Fruit fly (Drosophila melanogaster) whole organism, embryonic: ENCODE data around the gene CG44385.

Source experiments
- CG10462 ChIP-seq: fragments of 200-800 bp; sonication (Bioruptor generic); optimal IDR thresholded peaks from 2 replicates; lab custom pipeline; 2016; ENCODE audit warnings: missing biosample characterization, missing genetic modification characterization
- CG12104 ChIP-seq: fragments of 200-800 bp; sonication (Bioruptor generic); optimal IDR thresholded peaks from 3 replicates; lab custom pipeline; 2016; ENCODE audit warnings: missing biosample characterization, missing genetic modification characterization
- CG13775 ChIP-seq: fragments of 200-800 bp; sonication (Bioruptor generic); optimal IDR thresholded peaks from 3 replicates; lab custom pipeline; 2017; ENCODE audit warnings: missing biosample characterization, mild to moderate bottlenecking, missing genetic modification characterization
- CG14965 ChIP-seq: fragments of 200-800 bp; sonication (Bioruptor generic); optimal IDR thresholded peaks from 2 replicates; lab custom pipeline; 2016; ENCODE audit warnings: missing biosample characterization, missing genetic modification characterization, borderline replicate concordance
- CG17829 ChIP-seq: fragments of 200-800 bp; optimal IDR thresholded peaks from 2 replicates; lab custom pipeline; 2019; ENCODE audit warnings: missing biosample characterization, mild to moderate bottlenecking, missing genetic modification characterization, moderate library complexity
- CG1792 ChIP-seq: fragments of 200-800 bp; sonication (Bioruptor generic); optimal IDR thresholded peaks from 2 replicates; lab custom pipeline; 2016; ENCODE audit warnings: missing biosample characterization, missing genetic modification characterization
- CG1832 ChIP-seq: fragments of 200-800 bp; sonication (Bioruptor generic); optimal IDR thresholded peaks from 2 replicates; lab custom pipeline; 2017; ENCODE audit warnings: missing biosample characterization, mild to moderate bottlenecking, missing genetic modification characterization, inconsistent platforms
- CG2116 ChIP-seq: fragments of 200-800 bp; sonication (Bioruptor generic); optimal IDR thresholded peaks from 3 replicates; lab custom pipeline; 2018; ENCODE audit warnings: missing biosample characterization, mild to moderate bottlenecking, missing genetic modification characterization
- CG2712 ChIP-seq: fragments of 200-800 bp; optimal IDR thresholded peaks from 3 replicates; lab custom pipeline; 2019; ENCODE audit warnings: missing biosample characterization, mild to moderate bottlenecking, missing genetic modification characterization, moderate library complexity
- CG30403 ChIP-seq: fragments of 200-800 bp; sonication (Bioruptor generic); optimal IDR thresholded peaks from 3 replicates; lab custom pipeline; 2016; ENCODE audit warnings: missing biosample characterization, missing genetic modification characterization
- CG3065 ChIP-seq: fragments of 200-800 bp; sonication (Bioruptor generic); optimal IDR thresholded peaks from 2 replicates; lab custom pipeline; 2016; ENCODE audit warnings: missing biosample characterization, missing genetic modification characterization
- CG31224 ChIP-seq: fragments of 200-800 bp; sonication (Bioruptor generic); IDR thresholded peaks from 2 replicates; pipeline ENCODE4 v1.3.6; 2022; ENCODE audit warnings: missing biosample characterization, missing genetic modification characterization
- CG31441 ChIP-seq: fragments of 200-800 bp; sonication (Bioruptor generic); IDR thresholded peaks from 2 replicates; pipeline ENCODE4 v1.3.6; 2022; ENCODE audit warnings: missing biosample characterization, missing genetic modification characterization
- CG3995 ChIP-seq: fragments of 200-800 bp; sonication (Bioruptor generic); optimal IDR thresholded peaks from 3 replicates; lab custom pipeline; 2016; ENCODE audit warnings: missing biosample characterization, missing genetic modification characterization
- CG6175 ChIP-seq: fragments of 200-800 bp; sonication (Bioruptor generic); IDR thresholded peaks from 3 replicates; pipeline ENCODE4 v1.3.6; 2022; ENCODE audit warnings: missing biosample characterization, missing genetic modification characterization
- CG7357 ChIP-seq: fragments of 200-800 bp; sonication (Bioruptor generic); IDR thresholded peaks from 3 replicates; pipeline ENCODE4 v1.3.6; 2022; ENCODE audit warnings: missing biosample characterization, missing genetic modification characterization
- CG7786 ChIP-seq: fragments of 200-800 bp; sonication (Bioruptor generic); optimal IDR thresholded peaks from 2 replicates; lab custom pipeline; 2016; ENCODE audit warnings: missing biosample characterization, missing genetic modification characterization
- CG7839 ChIP-seq: fragments of 200-800 bp; sonication (Bioruptor generic); optimal IDR thresholded peaks from 3 replicates; lab custom pipeline; 2018; ENCODE audit warnings: missing biosample characterization, mild to moderate bottlenecking, missing genetic modification characterization, moderate library complexity
- CG7963 ChIP-seq: fragments of 200-800 bp; sonication (Bioruptor generic); IDR thresholded peaks from 3 replicates; pipeline ENCODE4 v1.3.6; 2022; ENCODE audit warnings: missing biosample characterization, missing genetic modification characterization; ENCODE audit not compliant: partially characterized antibody
- CG8089 ChIP-seq: fragments of 200-800 bp; sonication (Bioruptor generic); optimal IDR thresholded peaks from 3 replicates; lab custom pipeline; 2016; ENCODE audit warnings: missing biosample characterization, missing genetic modification characterization
- Dll ChIP-seq: fragments of 200-800 bp; sonication (Bioruptor generic); IDR thresholded peaks from 4 replicates; pipeline ENCODE4 v1.3.6; 2022; ENCODE audit warnings: missing biosample characterization, missing genetic modification characterization; ENCODE audit not compliant: partially characterized antibody
- Doc2 ChIP-seq: fragments of 200-800 bp; sonication (Bioruptor generic); IDR thresholded peaks from 2 replicates; pipeline ENCODE4 v1.3.6; 2022; ENCODE audit warnings: missing biosample characterization, missing genetic modification characterization
- E2f1 ChIP-seq: fragments of 200-800 bp; sonication (Bioruptor generic); IDR thresholded peaks from 2 replicates; pipeline ENCODE4 v1.3.6; 2022; ENCODE audit warnings: missing biosample characterization, missing genetic modification characterization
- HHEX ChIP-seq: fragments of 200-800 bp; sonication (Bioruptor generic); optimal IDR thresholded peaks from 3 replicates; lab custom pipeline; 2017; ENCODE audit warnings: missing biosample characterization, mild to moderate bottlenecking, missing genetic modification characterization, missing genetic modification reagents
- HLH4C ChIP-seq: fragments of 200-800 bp; sonication (Bioruptor generic); IDR thresholded peaks from 3 replicates; pipeline ENCODE4 v1.3.6; 2022; ENCODE audit warnings: missing biosample characterization, missing genetic modification characterization; ENCODE audit not compliant: partially characterized antibody
- HmgZ ChIP-seq: fragments of 200-800 bp; sonication (Bioruptor generic); optimal IDR thresholded peaks from 2 replicates; lab custom pipeline; 2018; ENCODE audit warnings: missing biosample characterization, mild to moderate bottlenecking, missing genetic modification characterization
- Lpt ChIP-seq: fragments of >200 bp; optimal IDR thresholded peaks from 2 replicates; lab custom pipeline; 2018; ENCODE audit warnings: missing biosample characterization, missing genetic modification characterization
- Max ChIP-seq: fragments of 200-800 bp; sonication (Bioruptor generic); optimal IDR thresholded peaks from 2 replicates; lab custom pipeline; 2016; ENCODE audit warnings: missing biosample characterization, mild to moderate bottlenecking, missing genetic modification characterization
- Poxn ChIP-seq: fragments of 200-800 bp; sonication (Bioruptor generic); IDR thresholded peaks from 2 replicates; pipeline ENCODE4 v1.3.6; 2022; ENCODE audit warnings: missing biosample characterization, missing genetic modification characterization
- Ptx1 ChIP-seq: fragments of 200-800 bp; sonication (Bioruptor generic); IDR thresholded peaks from 2 replicates; pipeline ENCODE4 v1.3.6; 2022; ENCODE audit warnings: missing biosample characterization, missing genetic modification characterization
- Scr ChIP-seq: fragments of 200-800 bp; sonication (Bioruptor generic); IDR thresholded peaks from 2 replicates; pipeline ENCODE4 v1.3.6; 2022; ENCODE audit warnings: missing biosample characterization, missing genetic modification characterization; ENCODE audit not compliant: partially characterized antibody
- Sry-β ChIP-seq: fragments of 200-800 bp; sonication (Bioruptor generic); optimal IDR thresholded peaks from 2 replicates; lab custom pipeline; 2018; ENCODE audit warnings: missing biosample characterization, mild to moderate bottlenecking, missing genetic modification characterization, moderate library complexity
- Tbp ChIP-seq: fragments of >200 bp; optimal IDR thresholded peaks from 2 replicates; lab custom pipeline; 2018; ENCODE audit warnings: missing biosample characterization, missing genetic modification characterization
- crol ChIP-seq: fragments of 200-800 bp; sonication (Bioruptor generic); IDR thresholded peaks from 2 replicates; pipeline ENCODE4 v1.3.6; 2022; ENCODE audit warnings: missing biosample characterization, missing genetic modification characterization
- dimm ChIP-seq: fragments of 200-800 bp; sonication (Bioruptor generic); IDR thresholded peaks from 2 replicates; pipeline ENCODE4 v1.3.6; 2022; ENCODE audit warnings: missing biosample characterization, missing genetic modification characterization
- eyg ChIP-seq: fragments of 200-800 bp; sonication (Bioruptor generic); optimal IDR thresholded peaks from 3 replicates; lab custom pipeline; 2016; ENCODE audit warnings: missing biosample characterization, missing genetic modification characterization
- fru ChIP-seq: fragments of >200 bp; optimal IDR thresholded peaks from 2 replicates; lab custom pipeline; 2017
- gcm2 ChIP-seq: fragments of 200-800 bp; sonication (Bioruptor generic); optimal IDR thresholded peaks from 2 replicates; lab custom pipeline; 2016; ENCODE audit warnings: missing biosample characterization, missing genetic modification characterization
- gem ChIP-seq: fragments of 200-800 bp; sonication (Bioruptor generic); optimal IDR thresholded peaks from 2 replicates; lab custom pipeline; 2019; ENCODE audit warnings: missing biosample characterization, mild to moderate bottlenecking, missing genetic modification characterization, moderate library complexity
- her ChIP-seq: fragments of 200-800 bp; sonication (Bioruptor generic); optimal IDR thresholded peaks from 2 replicates; lab custom pipeline; 2016; ENCODE audit warnings: missing biosample characterization, missing genetic modification characterization
- ind ChIP-seq: fragments of 200-800 bp; sonication (Bioruptor generic); optimal IDR thresholded peaks from 3 replicates; lab custom pipeline; 2016; ENCODE audit warnings: missing biosample characterization, missing genetic modification characterization
- jumu ChIP-seq: fragments of 200-800 bp; sonication (Bioruptor generic); optimal IDR thresholded peaks from 3 replicates; lab custom pipeline; 2016; ENCODE audit warnings: missing biosample characterization, missing genetic modification characterization
- knrl ChIP-seq: fragments of 200-800 bp; sonication (Bioruptor generic); IDR thresholded peaks from 3 replicates; pipeline ENCODE4 v1.3.6; 2022; ENCODE audit warnings: missing biosample characterization, missing genetic modification characterization; ENCODE audit not compliant: partially characterized antibody
- mld ChIP-seq: fragments of 200-800 bp; sonication (Bioruptor generic); IDR thresholded peaks from 3 replicates; pipeline ENCODE4 v1.3.6; 2022; ENCODE audit warnings: missing biosample characterization, missing genetic modification characterization; ENCODE audit not compliant: partially characterized antibody
- nmo ChIP-seq: fragments of 200-800 bp; sonication (Bioruptor generic); optimal IDR thresholded peaks from 2 replicates; lab custom pipeline; 2018; ENCODE audit warnings: missing biosample characterization, mild to moderate bottlenecking, missing genetic modification characterization, moderate library complexity
- oc ChIP-seq: fragments of 200-800 bp; sonication (Bioruptor generic); optimal IDR thresholded peaks from 2 replicates; lab custom pipeline; 2018; ENCODE audit warnings: missing biosample characterization, mild to moderate bottlenecking, missing genetic modification characterization, moderate library complexity
- otp ChIP-seq: fragments of 200-800 bp; sonication (Bioruptor generic); IDR thresholded peaks from 3 replicates; pipeline ENCODE4, ENCODE4 v1.3.6; 2022; ENCODE audit warnings: missing biosample characterization, missing genetic modification characterization
- pb ChIP-seq: fragments of 200-800 bp; sonication (Bioruptor generic); optimal IDR thresholded peaks from 3 replicates; lab custom pipeline; 2016; ENCODE audit warnings: missing biosample characterization, missing genetic modification characterization
- sc ChIP-seq, 3 experiments: fragments of >200 bp in 2 of 3; fragments of 200-800 bp in 1 of 3; sonication (Bioruptor generic) in 1 of 3; optimal IDR thresholded peaks; 2 replicates in 2 of 3; 3 replicates in 1 of 3; lab custom pipeline; 2017; ENCODE audit warnings: mild to moderate bottlenecking in 1 of 3, missing biosample characterization in 1 of 3, missing genetic modification characterization in 1 of 3, missing genetic modification reagents in 1 of 3
- tap ChIP-seq: fragments of 200-800 bp; optimal IDR thresholded peaks from 3 replicates; lab custom pipeline; 2019; ENCODE audit warnings: missing biosample characterization, mild to moderate bottlenecking, missing genetic modification characterization, moderate library complexity
- z ChIP-seq: fragments of 200-800 bp; sonication (Bioruptor generic); IDR thresholded peaks from 3 replicates; pipeline ENCODE4 v1.3.6; 2022; ENCODE audit warnings: missing biosample characterization, missing genetic modification characterization
- zfh2 ChIP-seq: fragments of 200-800 bp; sonication (Bioruptor generic); optimal IDR thresholded peaks from 2 replicates; lab custom pipeline; 2016; ENCODE audit warnings: missing biosample characterization, missing genetic modification characterization

Gene CG44385

DNA sequence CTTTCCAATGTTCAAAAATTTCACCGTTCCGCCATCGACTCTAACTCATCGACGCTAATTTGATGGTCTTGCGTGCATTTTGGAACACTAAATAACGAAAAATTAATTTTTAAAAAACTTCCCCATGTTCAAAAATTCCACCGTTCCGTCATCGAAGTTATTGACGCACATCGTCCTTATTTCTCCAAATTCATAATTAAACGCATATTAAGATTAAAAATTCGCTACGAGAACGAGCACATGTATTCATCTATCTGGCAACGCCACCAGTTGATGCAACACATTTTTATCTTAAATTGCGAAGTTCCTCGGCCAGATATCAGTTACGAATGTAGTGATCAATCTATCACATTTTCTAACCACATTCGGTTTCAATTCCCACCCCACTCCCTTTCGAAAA is 17.0 kb upstream of the CG44385 start, which contains the start of gene Lint-1 (continued):
- TF ChIP-seq HLH4C (GFP tag; lab: Robert Waterston, UW) (no peak), CG13775 (GFP tag; lab: Kevin White, UChicago) (no peak), CG7839 (tag; lab: Kevin White, UChicago) (no peak), CG30403 (GFP tag; lab: Kevin White, UChicago) (peak; percentile 35), z (GFP tag; lab: Robert Waterston, UW) (no peak), E2f1 (GFP tag; lab: Robert Waterston, UW) (no peak), Max (peak; percentile 35), zfh2 (peak; percentile 12), fru (lab: Kevin White, UChicago) (no peak), Dll (GFP tag; lab: Robert Waterston, UW) (peak; percentile 47; the same call in 2 of the 4 replicates), her (GFP tag; lab: Kevin White, UChicago) (peak; percentile 11), CG7963 (GFP tag; lab: Robert Waterston, UW) (no peak), Tbp (GFP tag; lab: Kevin White, UChicago) (no peak), otp (GFP tag; lab: Robert Waterston, UW) (no peak), dimm (GFP tag; lab: Robert Waterston, UW) (no peak), eyg (GFP tag; lab: Kevin White, UChicago) (no peak), knrl (GFP tag; lab: Robert Waterston, UW) (peak; percentile 24; the same call in 1 of the 3 replicates), CG3995 (GFP tag; lab: Kevin White, UChicago) (peak; percentile 26), CG14965 (no peak), CG17829 (tag; lab: Kevin White, UChicago) (no peak), CG12104 (no peak), CG31441 (GFP tag; lab: Robert Waterston, UW) (no peak), HmgZ (no peak), CG1792 (GFP tag; lab: Kevin White, UChicago) (no peak), sc (optimal IDR thresholded peaks at IDR 0.05; lab: Kevin White, UChicago) (no peak), sc (GFP tag; optimal IDR thresholded peaks at IDR 0.05; lab: Kevin White, UChicago) (no peak), CG10462 (GFP tag; lab: Kevin White, UChicago) (no peak), CG8089 (GFP tag; lab: Kevin White, UChicago) (no peak), mld (GFP tag; lab: Robert Waterston, UW) (no peak), gem (tag; lab: Kevin White, UChicago) (peak; percentile 38), CG6175 (GFP tag; lab: Robert Waterston, UW) (no peak), CG7786 (GFP tag; lab: Kevin White, UChicago) (peak; percentile 23), CG3065 (GFP tag; lab: Kevin White, UChicago) (no peak), Scr (GFP tag; lab: Robert Waterston, UW) (peak; percentile 37), Sry-β (no peak), CG2116 (GFP tag; lab: Kevin White, UChicago) (peak; percentile 72), CG31224 (GFP tag; lab: Robert Waterston, UW) (no peak), Ptx1 (GFP tag; lab: Robert Waterston, UW) (peak; percentile 41; the same call in 1 of the 2 replicates), Doc2 (GFP tag; lab: Robert Waterston, UW) (no peak), Lpt (GFP tag; lab: Kevin White, UChicago) (no peak), tap (tag; lab: Kevin White, UChicago) (no peak), pb (GFP tag; lab: Kevin White, UChicago) (no peak), HHEX (GFP tag; lab: Kevin White, UChicago) (no peak), gcm2 (no peak), Poxn (GFP tag; lab: Robert Waterston, UW) (no peak), crol (GFP tag; lab: Robert Waterston, UW) (no peak), CG7357 (GFP tag; lab: Robert Waterston, UW) (peak; percentile 47; the same call in 1 of the 3 replicates), CG1832 (GFP tag; lab: Kevin White, UChicago) (no peak), jumu (peak; percentile 7), oc (no peak), ind (GFP tag; lab: Kevin White, UChicago) (peak; percentile 10), nmo (GFP tag; lab: Kevin White, UChicago) (no peak), CG2712 (peak; percentile 7)
